Fruit fly (Drosophila melanogaster): ENCODE results near the gene CG43322.

The CG43322 gene

dm6 chr2L:7033100-7033675 is 20.0 kb downstream of the CG43322 start:
- TF ChIP-seq CG5204 (GFP tag; optimal IDR thresholded peaks at IDR 0.05) (no peak), cnc (optimal IDR thresholded peaks at IDR 0.05) (no peak), Crg-1 (GFP tag; optimal IDR thresholded peaks at IDR 0.05) (no peak), kay (GFP tag; ENCODE audit: borderline replicate concordance) (peak; percentile 84), CG11617 (GFP tag; optimal IDR thresholded peaks at IDR 0.05) (peak; percentile 64), CG7045 (GFP tag; optimal IDR thresholded peaks at IDR 0.05) (peak; percentile 54), Mnt (GFP tag; optimal IDR thresholded peaks at IDR 0.05) (peak; percentile 73), CG12768 (GFP tag; optimal IDR thresholded peaks at IDR 0.05) (peak; percentile 41), cic (GFP tag; optimal IDR thresholded peaks at IDR 0.05) (peak; percentile 79), Clk (GFP tag; optimal IDR thresholded peaks at IDR 0.05) (peak; percentile 33), bab1 (GFP tag; optimal IDR thresholded peaks at IDR 0.05) (peak; percentile 34), Hr96 (GFP tag; optimal IDR thresholded peaks at IDR 0.05) (peak; percentile 45), toe (GFP tag; optimal IDR thresholded peaks at IDR 0.05) (no peak), CG1620 (GFP tag; optimal IDR thresholded peaks at IDR 0.05) (peak; percentile 62), ovo (GFP tag; optimal IDR thresholded peaks at IDR 0.05) (peak; percentile 3), tj (GFP tag; optimal IDR thresholded peaks at IDR 0.05) (peak; percentile 40), CG7101 (tag; optimal IDR thresholded peaks at IDR 0.05) (peak; percentile 39), CG14711 (tag; optimal IDR thresholded peaks at IDR 0.05) (no peak), pad (GFP tag; optimal IDR thresholded peaks at IDR 0.05) (peak; percentile 14), CG33017 (tag; optimal IDR thresholded peaks at IDR 0.05) (peak; percentile 53)

- TF ChIP-seq CG5204 (GFP tag; optimal IDR thresholded peaks at IDR 0.05) (no peak), ovo (GFP tag; optimal IDR thresholded peaks at IDR 0.05) (no peak), bab1 (GFP tag; optimal IDR thresholded peaks at IDR 0.05) (no peak), CG7101 (tag; optimal IDR thresholded peaks at IDR 0.05) (peak; percentile 16), cnc (optimal IDR thresholded peaks at IDR 0.05) (no peak), Clk (GFP tag; optimal IDR thresholded peaks at IDR 0.05) (no peak), toe (GFP tag; optimal IDR thresholded peaks at IDR 0.05) (no peak), kay (GFP tag; ENCODE audit: borderline replicate concordance) (peak; percentile 85), CG1620 (GFP tag; optimal IDR thresholded peaks at IDR 0.05) (no peak), tj (GFP tag; optimal IDR thresholded peaks at IDR 0.05) (peak; percentile 45), CG7045 (GFP tag; optimal IDR thresholded peaks at IDR 0.05) (no peak), cic (GFP tag; optimal IDR thresholded peaks at IDR 0.05) (peak; percentile 48), CG11617 (GFP tag; optimal IDR thresholded peaks at IDR 0.05) (peak; percentile 29), CG14711 (tag; optimal IDR thresholded peaks at IDR 0.05) (no peak), CG12768 (GFP tag; optimal IDR thresholded peaks at IDR 0.05) (peak; percentile 8), pad (GFP tag; optimal IDR thresholded peaks at IDR 0.05) (peak; percentile 10), Mnt (GFP tag; optimal IDR thresholded peaks at IDR 0.05) (peak; percentile 94)
Observed at dm6 chr2L:7037773-7038327, 24.7 kb downstream of the CG43322 start, which contains the start of gene milt. Gene milt (plus strand): TSS chr2L:7037823.

- TF ChIP-seq CG5204 (GFP tag; optimal IDR thresholded peaks at IDR 0.05) (no peak), CG12768 (GFP tag; optimal IDR thresholded peaks at IDR 0.05) (no peak), CG7101 (tag; optimal IDR thresholded peaks at IDR 0.05) (no peak), CG7045 (GFP tag; optimal IDR thresholded peaks at IDR 0.05) (no peak), Hr96 (GFP tag; optimal IDR thresholded peaks at IDR 0.05) (no peak), CG1620 (GFP tag; optimal IDR thresholded peaks at IDR 0.05) (no peak), CG14711 (tag; optimal IDR thresholded peaks at IDR 0.05) (no peak), CG33017 (tag; optimal IDR thresholded peaks at IDR 0.05) (no peak), ovo (GFP tag; optimal IDR thresholded peaks at IDR 0.05) (peak; percentile 50), Clk (GFP tag; optimal IDR thresholded peaks at IDR 0.05) (no peak), cnc (optimal IDR thresholded peaks at IDR 0.05) (no peak), tj (GFP tag; optimal IDR thresholded peaks at IDR 0.05) (no peak), toe (GFP tag; optimal IDR thresholded peaks at IDR 0.05) (no peak), kay (GFP tag; ENCODE audit: borderline replicate concordance) (no peak), bab1 (GFP tag; optimal IDR thresholded peaks at IDR 0.05) (no peak), cic (GFP tag; optimal IDR thresholded peaks at IDR 0.05) (peak; percentile 1)
Observed at dm6 chr2L:7038404-7039341, 25.5 kb downstream of the CG43322 start.

dm6 chr2L:7039342-7039684 is 26.1 kb downstream of the CG43322 start:
- TF ChIP-seq CG11617 (GFP tag; optimal IDR thresholded peaks at IDR 0.05) (peak; percentile 66), kay (GFP tag; ENCODE audit: borderline replicate concordance) (peak; percentile 62), CG7045 (GFP tag; optimal IDR thresholded peaks at IDR 0.05) (no peak), CG12768 (GFP tag; optimal IDR thresholded peaks at IDR 0.05) (peak; percentile 52), Hr96 (GFP tag; optimal IDR thresholded peaks at IDR 0.05) (no peak), CG14711 (tag; optimal IDR thresholded peaks at IDR 0.05) (peak; percentile 26), CG33017 (tag; optimal IDR thresholded peaks at IDR 0.05) (peak; percentile 54), cnc (optimal IDR thresholded peaks at IDR 0.05) (no peak), Mnt (GFP tag; optimal IDR thresholded peaks at IDR 0.05) (peak; percentile 28), Crg-1 (GFP tag; optimal IDR thresholded peaks at IDR 0.05) (peak; percentile 47), CG7101 (tag; optimal IDR thresholded peaks at IDR 0.05) (peak; percentile 57), CG5204 (GFP tag; optimal IDR thresholded peaks at IDR 0.05) (no peak), bab1 (GFP tag; optimal IDR thresholded peaks at IDR 0.05) (peak; percentile 43), tj (GFP tag; optimal IDR thresholded peaks at IDR 0.05) (peak; percentile 41)
